Fruit fly (Drosophila melanogaster): ENCODE measurements around the gene CG5131.

The CG5131 gene

dm6 chr2L:17470630-17471029 lies 13.7 kb upstream of the CG5131 start (continued):
- TF ChIP-seq Drgx (GFP tag; IDR thresholded peaks at IDR 0.05) (no peak), grn (GFP tag; optimal IDR thresholded peaks at IDR 0.05) (no peak), BtbVII (GFP tag; optimal IDR thresholded peaks at IDR 0.05) (peak; percentile 78), gem (tag; optimal IDR thresholded peaks at IDR 0.05) (no peak), CG15073 (GFP tag; optimal IDR thresholded peaks at IDR 0.05) (no peak), NK7.1 (GFP tag; optimal IDR thresholded peaks at IDR 0.05) (peak; percentile 61), sob (GFP tag; IDR thresholded peaks at IDR 0.05) (peak; percentile 78; the same call in 1 of the 2 replicates), Antp (GFP tag; optimal IDR thresholded peaks at IDR 0.05) (no peak), CG4424 (GFP tag; optimal IDR thresholded peaks at IDR 0.05) (no peak), CG9609 (GFP tag; optimal IDR thresholded peaks at IDR 0.05) (no peak), CG1792 (GFP tag; optimal IDR thresholded peaks at IDR 0.05) (peak; percentile 22), ase (GFP tag; IDR thresholded peaks at IDR 0.05) (no peak), Bgb (GFP tag; IDR thresholded peaks at IDR 0.05; ENCODE audit: partially characterized antibody) (no peak), Scr (GFP tag; IDR thresholded peaks at IDR 0.05; ENCODE audit: partially characterized antibody) (no peak), CG13894 (tag; optimal IDR thresholded peaks at IDR 0.05) (peak; percentile 79), Taf1 (GFP tag; IDR thresholded peaks at IDR 0.05) (no peak), Rfx (GFP tag; IDR thresholded peaks at IDR 0.05) (peak; percentile 78), CG18011 (GFP tag; optimal IDR thresholded peaks at IDR 0.05) (peak; percentile 57), ftz-f1 (GFP tag; optimal IDR thresholded peaks at IDR 0.05) (no peak), Ssrp (tag; optimal IDR thresholded peaks at IDR 0.05) (no peak), ci (GFP tag; IDR thresholded peaks at IDR 0.05) (no peak)

- peak; percentile 11 for TF ChIP-seq CG2120 (GFP tag; optimal IDR thresholded peaks at IDR 0.05)
- peak; percentile 29 for TF ChIP-seq CG3163 (GFP tag; optimal IDR thresholded peaks at IDR 0.05)
- TF ChIP-seq ems (GFP tag; optimal IDR thresholded peaks at IDR 0.05) = no peak
- no peak for TF ChIP-seq Myb (GFP tag; optimal IDR thresholded peaks at IDR 0.05)
- TF ChIP-seq cwo (GFP tag; optimal IDR thresholded peaks at IDR 0.05) = peak; percentile 93
- TF ChIP-seq crol (GFP tag; IDR thresholded peaks at IDR 0.05) = no peak
- no peak for TF ChIP-seq Lpt (GFP tag; optimal IDR thresholded peaks at IDR 0.05)
- no peak for TF ChIP-seq pb (GFP tag; optimal IDR thresholded peaks at IDR 0.05)
- no peak for TF ChIP-seq danr (GFP tag; IDR thresholded peaks at IDR 0.05)
- TF ChIP-seq HmgZ (tag; optimal IDR thresholded peaks at IDR 0.05) = peak; percentile 11
- TF ChIP-seq CG6813 (GFP tag; optimal IDR thresholded peaks at IDR 0.05) = no peak
- TF ChIP-seq CG18476 (GFP tag; optimal IDR thresholded peaks at IDR 0.05) = no peak
- no peak for TF ChIP-seq NFAT (GFP tag; IDR thresholded peaks at IDR 0.05)
- no peak for TF ChIP-seq CG4404 (GFP tag; IDR thresholded peaks at IDR 0.05)
- no peak for TF ChIP-seq CG14014 (GFP tag; IDR thresholded peaks at IDR 0.05)
- no peak for TF ChIP-seq h (optimal IDR thresholded peaks at IDR 0.05)
- TF ChIP-seq knrl (GFP tag; IDR thresholded peaks at IDR 0.05; ENCODE audit: partially characterized antibody) = no peak
- no peak for TF ChIP-seq CG9797 (GFP tag; optimal IDR thresholded peaks at IDR 0.05)
- no peak for TF ChIP-seq mirr (GFP tag; optimal IDR thresholded peaks at IDR 0.05)
- TF ChIP-seq grau (tag; optimal IDR thresholded peaks at IDR 0.05) = peak; percentile 4
- TF ChIP-seq cg (GFP tag; optimal IDR thresholded peaks at IDR 0.05) = peak; percentile 37
- no peak for TF ChIP-seq gfzf (GFP tag; optimal IDR thresholded peaks at IDR 0.05)
- TF ChIP-seq NfI (GFP tag; optimal IDR thresholded peaks at IDR 0.05) = no peak
- peak; percentile 10 for TF ChIP-seq CG18011 (GFP tag; optimal IDR thresholded peaks at IDR 0.05)
- TF ChIP-seq Trl (optimal IDR thresholded peaks at IDR 0.05) = peak; percentile 41 to 59
- TF ChIP-seq Trl (GFP tag; optimal IDR thresholded peaks at IDR 0.05) = no peak
- no peak for TF ChIP-seq Dbx (GFP tag; IDR thresholded peaks at IDR 0.05)
These were observed 12.8 kb upstream of the CG5131 start, which contains the start of gene Sgt for dm6 chr2L:17471524-17471923. TSS of gene Sgt (plus strand) at chr2L:17471603.
